Worm (Caenorhabditis elegans) whole organism, L3 larva: ENCODE measurements around the gene F21C10.9.

Experiments used
- R02D3.7 ChIP-seq: fragments of 150-350 bp; optimal IDR thresholded peaks from 2 replicates; lab custom pipeline; 2014; ENCODE audit warnings: missing biosample characterization, missing genetic modification characterization
- ZK546.5 ChIP-seq: sonication (generic microtip); optimal IDR thresholded peaks from 2 replicates; lab custom pipeline; 2017; ENCODE audit warnings: missing biosample characterization, missing genetic modification characterization
- aly-2 ChIP-seq: fragments of 150-350 bp; optimal IDR thresholded peaks from 2 replicates; lab custom pipeline; 2014; ENCODE audit warnings: missing biosample characterization, missing genetic modification characterization
- ama-1 ChIP-seq: fragments of 150-350 bp; optimal IDR thresholded peaks from 2 replicates; lab custom pipeline; 2018
- ceh-16 ChIP-seq: sonication (generic microtip); optimal IDR thresholded peaks from 2 replicates; lab custom pipeline; 2017; ENCODE audit warnings: missing biosample characterization, missing genetic modification characterization
- ceh-28 ChIP-seq: fragments of 150-350 bp; optimal IDR thresholded peaks from 2 replicates; lab custom pipeline; 2014; ENCODE audit warnings: missing biosample characterization, missing genetic modification reagents, missing genetic modification characterization
- ceh-82 ChIP-seq: fragments of 150-350 bp; optimal IDR thresholded peaks from 2 replicates; lab custom pipeline; 2014; ENCODE audit warnings: missing biosample characterization, missing genetic modification characterization
- ceh-9 ChIP-seq: sonication (generic microtip); optimal IDR thresholded peaks from 2 replicates; lab custom pipeline; 2018; ENCODE audit warnings: missing biosample characterization, missing genetic modification characterization
- daf-12 ChIP-seq: fragments of 150-350 bp; optimal IDR thresholded peaks from 2 replicates; lab custom pipeline; 2014; ENCODE audit warnings: missing biosample characterization, missing genetic modification reagents, missing genetic modification characterization
- egl-27 ChIP-seq: sonication (generic microtip); optimal IDR thresholded peaks from 4 replicates; lab custom pipeline; 2017; ENCODE audit warnings: missing biosample characterization, missing genetic modification reagents, missing genetic modification characterization
- egl-5 ChIP-seq: fragments of 150-350 bp; optimal IDR thresholded peaks from 2 replicates; lab custom pipeline; 2017; ENCODE audit warnings: missing biosample characterization, missing genetic modification reagents, missing genetic modification characterization, inconsistent platforms
- elt-1 ChIP-seq: fragments of 150-350 bp; optimal IDR thresholded peaks from 2 replicates; lab custom pipeline; 2014; ENCODE audit warnings: missing biosample characterization, missing genetic modification characterization
- elt-2 ChIP-seq: sonication (generic microtip); optimal IDR thresholded peaks from 2 replicates; lab custom pipeline; 2016; ENCODE audit warnings: missing genetic modification reagents, mild to moderate bottlenecking, missing genetic modification characterization, missing compliant biosample characterization
- elt-3 ChIP-seq, 3 experiments: fragments of 150-350 bp in 1 of 3; sonication (generic microtip) in 2 of 3; optimal IDR thresholded peaks; 2 replicates in 2 of 3; 4 replicates in 1 of 3; lab custom pipeline; 2014 to 2017; ENCODE audit warnings: missing biosample characterization in 3 of 3, missing genetic modification characterization in 3 of 3
- eor-1 ChIP-seq, 2 experiments: fragments of 150-350 bp; optimal IDR thresholded peaks; 2 replicates each; lab custom pipeline; 2014 to 2018; ENCODE audit warnings: missing biosample characterization in 2 of 2, missing genetic modification characterization in 2 of 2
- fkh-10 ChIP-seq: sonication (generic microtip); optimal IDR thresholded peaks from 2 replicates; lab custom pipeline; 2017; ENCODE audit warnings: missing biosample characterization, missing genetic modification reagents, missing genetic modification characterization
- fkh-2 ChIP-seq: fragments of 150-350 bp; optimal IDR thresholded peaks from 2 replicates; lab custom pipeline; 2014; ENCODE audit warnings: missing biosample characterization, missing genetic modification reagents, missing genetic modification characterization
- fos-1 ChIP-seq: fragments of 150-350 bp; optimal IDR thresholded peaks from 2 replicates; lab custom pipeline; 2014; ENCODE audit warnings: missing biosample characterization, missing genetic modification characterization
- hmg-11 ChIP-seq: sonication (generic microtip); optimal IDR thresholded peaks from 2 replicates; lab custom pipeline; 2016; ENCODE audit warnings: missing genetic modification characterization, missing compliant biosample characterization
- jun-1 ChIP-seq: fragments of 150-350 bp; optimal IDR thresholded peaks from 2 replicates; lab custom pipeline; 2014; ENCODE audit warnings: missing biosample characterization, missing genetic modification reagents, missing genetic modification characterization
- lin-15B ChIP-seq: fragments of 150-350 bp; optimal IDR thresholded peaks from 2 replicates; lab custom pipeline; 2014; ENCODE audit warnings: missing biosample characterization, missing genetic modification characterization
- lin-39 ChIP-seq: fragments of 150-350 bp; optimal IDR thresholded peaks from 2 replicates; lab custom pipeline; 2018; ENCODE audit warnings: missing biosample characterization, missing genetic modification reagents, missing genetic modification characterization
- lsy-12 ChIP-seq: sonication (generic microtip); optimal IDR thresholded peaks from 2 replicates; lab custom pipeline; 2016; ENCODE audit warnings: mild to moderate bottlenecking, missing genetic modification characterization, missing compliant biosample characterization
- mdl-1 ChIP-seq: fragments of 150-350 bp; optimal IDR thresholded peaks from 2 replicates; lab custom pipeline; 2014; ENCODE audit warnings: missing biosample characterization, missing genetic modification characterization
- mml-1 ChIP-seq: fragments of 150-350 bp; sonication (generic microtip); optimal IDR thresholded peaks from 3 replicates; lab custom pipeline; 2014; ENCODE audit warnings: missing biosample characterization, missing genetic modification characterization
- nfya-1 ChIP-seq: sonication (generic microtip); optimal IDR thresholded peaks from 2 replicates; lab custom pipeline; 2017; ENCODE audit warnings: missing genetic modification characterization, mild to moderate bottlenecking, missing compliant biosample characterization, antibody characterized with exemption, moderate library complexity; ENCODE audit not compliant: insufficient read depth
- nhr-11 ChIP-seq: fragments of 150-350 bp; optimal IDR thresholded peaks from 2 replicates; lab custom pipeline; 2014; ENCODE audit warnings: missing biosample characterization, missing genetic modification characterization
- nhr-12 ChIP-seq: fragments of 150-350 bp; optimal IDR thresholded peaks from 2 replicates; lab custom pipeline; 2014; ENCODE audit warnings: missing biosample characterization, missing genetic modification characterization
- nhr-23 ChIP-seq: fragments of 150-350 bp; optimal IDR thresholded peaks from 2 replicates; lab custom pipeline; 2014; ENCODE audit warnings: missing biosample characterization, missing genetic modification reagents, missing genetic modification characterization
- nhr-237 ChIP-seq: fragments of 150-350 bp; optimal IDR thresholded peaks from 2 replicates; lab custom pipeline; 2014; ENCODE audit warnings: missing biosample characterization, missing genetic modification characterization
- nhr-25 ChIP-seq: sonication (generic microtip); optimal IDR thresholded peaks from 2 replicates; lab custom pipeline; 2017; ENCODE audit warnings: missing biosample characterization, missing genetic modification characterization
- nhr-28 ChIP-seq: fragments of 150-350 bp; optimal IDR thresholded peaks from 2 replicates; lab custom pipeline; 2014; ENCODE audit warnings: missing biosample characterization, missing genetic modification characterization
- nhr-43 ChIP-seq: sonication (generic microtip); optimal IDR thresholded peaks from 2 replicates; lab custom pipeline; 2016; ENCODE audit warnings: mild to moderate bottlenecking, missing genetic modification characterization, missing compliant biosample characterization; ENCODE audit not compliant: poor library complexity, severe bottlenecking
- nhr-67 ChIP-seq: fragments of 150-350 bp; optimal IDR thresholded peaks from 2 replicates; lab custom pipeline; 2014; ENCODE audit warnings: missing biosample characterization, missing genetic modification characterization
- nhr-76 ChIP-seq: fragments of 150-350 bp; sonication (generic microtip); optimal IDR thresholded peaks from 5 replicates; lab custom pipeline; 2014; ENCODE audit warnings: missing biosample characterization, missing genetic modification characterization
- nhr-77 ChIP-seq: fragments of 150-350 bp; optimal IDR thresholded peaks from 2 replicates; lab custom pipeline; 2014; ENCODE audit warnings: missing biosample characterization, missing genetic modification characterization
- pha-4 ChIP-seq: fragments of 150-350 bp; optimal IDR thresholded peaks from 2 replicates; lab custom pipeline; 2014; ENCODE audit warnings: missing biosample characterization, missing genetic modification reagents, missing genetic modification characterization
- pqm-1 ChIP-seq: fragments of 150-350 bp; optimal IDR thresholded peaks from 2 replicates; lab custom pipeline; 2017; ENCODE audit warnings: missing biosample characterization, missing genetic modification characterization, inconsistent platforms
- sea-2 ChIP-seq: fragments of 150-350 bp; sonication (generic microtip); optimal IDR thresholded peaks from 4 replicates; lab custom pipeline; 2014; ENCODE audit warnings: missing biosample characterization, missing genetic modification reagents, missing genetic modification characterization
- skn-1 ChIP-seq: fragments of 150-350 bp; optimal IDR thresholded peaks from 2 replicates; lab custom pipeline; 2014; ENCODE audit warnings: missing biosample characterization, missing genetic modification characterization
- snpc-4 ChIP-seq: fragments of 150-350 bp; optimal IDR thresholded peaks from 2 replicates; lab custom pipeline; 2014; ENCODE audit warnings: missing biosample characterization, missing genetic modification characterization
- tbx-2 ChIP-seq: sonication (generic microtip); optimal IDR thresholded peaks from 2 replicates; lab custom pipeline; 2016; ENCODE audit warnings: mild to moderate bottlenecking, missing genetic modification characterization, missing compliant biosample characterization
- unc-39 ChIP-seq: sonication (generic microtip); optimal IDR thresholded peaks from 4 replicates; lab custom pipeline; 2017; ENCODE audit warnings: missing biosample characterization, missing genetic modification characterization
- unc-62 ChIP-seq: fragments of 150-350 bp; sonication (generic microtip); optimal IDR thresholded peaks from 4 replicates; lab custom pipeline; 2014; ENCODE audit warnings: missing biosample characterization, missing genetic modification reagents, missing genetic modification characterization
- zag-1 ChIP-seq: fragments of 150-350 bp; optimal IDR thresholded peaks from 2 replicates; lab custom pipeline; 2014; ENCODE audit warnings: missing biosample characterization, missing genetic modification characterization
- ztf-11 ChIP-seq: fragments of 150-350 bp; optimal IDR thresholded peaks from 2 replicates; lab custom pipeline; 2014; ENCODE audit warnings: missing biosample characterization, missing genetic modification characterization
- ztf-4 ChIP-seq: fragments of 150-350 bp; optimal IDR thresholded peaks from 2 replicates; lab custom pipeline; 2014; ENCODE audit warnings: missing biosample characterization, missing genetic modification characterization

The F21C10.9 gene

DNA sequence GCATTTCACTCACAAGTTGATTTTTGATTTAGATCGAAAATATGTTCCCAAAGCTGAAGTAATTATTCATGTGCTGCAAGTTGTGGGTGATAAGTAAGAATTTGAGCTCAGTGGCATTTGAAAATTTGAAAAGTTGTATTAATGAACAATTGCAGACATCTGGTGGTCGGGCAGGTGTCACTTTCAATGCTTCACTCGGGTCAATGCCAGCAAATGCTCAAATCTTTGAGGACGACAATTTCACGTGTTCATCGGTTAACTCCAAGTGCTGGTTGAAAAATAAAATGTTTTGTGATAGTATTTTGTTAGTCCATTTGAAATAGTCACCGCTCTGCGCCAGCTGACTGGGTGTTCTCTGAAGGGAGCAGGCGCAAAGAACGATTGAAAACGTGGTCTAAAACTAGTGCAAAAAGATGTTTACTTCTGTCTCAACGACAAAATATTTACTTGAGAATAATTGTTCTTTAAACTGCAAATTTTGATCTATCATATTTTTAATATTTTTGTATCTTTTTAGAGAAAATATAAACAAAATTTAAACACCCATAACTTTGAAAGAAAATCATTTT lies 4.4 kb downstream of the F21C10.9 start:
- TF ChIP-seq unc-62 = no peak
- TF ChIP-seq nhr-23 = no peak
- TF ChIP-seq nhr-25 (tag; lab: Kevin White, UChicago) = no peak
- no peak for TF ChIP-seq aly-2
- TF ChIP-seq nhr-77 (tag; lab: Kevin White, UChicago) = no peak
- no peak for TF ChIP-seq sea-2 (GFP tag; lab: Kevin White, UChicago)
- no peak for TF ChIP-seq ceh-82 (tag; lab: Kevin White, UChicago)
- TF ChIP-seq fkh-10 = no peak
- no peak for TF ChIP-seq mml-1
- no peak for TF ChIP-seq nhr-76 (tag; lab: Kevin White, UChicago)
- TF ChIP-seq jun-1 (tag; lab: Kevin White, UChicago) = peak; percentile 63
- TF ChIP-seq mdl-1 (tag; lab: Kevin White, UChicago) = peak; percentile 3
- no peak for TF ChIP-seq nhr-43 (tag; lab: Kevin White, UChicago)
- TF ChIP-seq hmg-11 = no peak
- TF ChIP-seq fkh-2 (tag; lab: Kevin White, UChicago) = no peak
- no peak for TF ChIP-seq snpc-4 (tag; lab: Kevin White, UChicago)
- peak; percentile 76 for TF ChIP-seq elt-2
- peak; percentile 96 for TF ChIP-seq pha-4 (tag; lab: Kevin White, UChicago)
- no peak for TF ChIP-seq nhr-12 (tag; lab: Kevin White, UChicago)
- no peak for TF ChIP-seq nhr-237 (tag; lab: Kevin White, UChicago)
- TF ChIP-seq tbx-2 (tag; lab: Kevin White, UChicago) = no peak
- TF ChIP-seq R02D3.7 (tag; lab: Kevin White, UChicago) = no peak
- TF ChIP-seq nhr-67 (tag; lab: Kevin White, UChicago) = no peak
- TF ChIP-seq elt-1 = no peak
- TF ChIP-seq lin-15B (tag; lab: Kevin White, UChicago) = no peak
- no peak for TF ChIP-seq ceh-28 (tag; lab: Kevin White, UChicago)
- TF ChIP-seq egl-5 = peak; percentile 43
- TF ChIP-seq pqm-1 = peak; percentile 82
- peak; percentile 14 for TF ChIP-seq nfya-1 (tag; lab: Kevin White, UChicago)
- no peak for TF ChIP-seq unc-39 (tag; lab: Kevin White, UChicago)
- peak; percentile 15 for TF ChIP-seq lsy-12 (tag; lab: Kevin White, UChicago)
- TF ChIP-seq lin-39 (tag; lab: Kevin White, UChicago) = peak; percentile 76
- no peak for TF ChIP-seq zag-1 (tag; lab: Kevin White, UChicago)
- TF ChIP-seq egl-27 (tag; lab: Kevin White, UChicago) = no peak
- no peak for TF ChIP-seq ztf-11 (tag; lab: Kevin White, UChicago)
- TF ChIP-seq nhr-28 (tag; lab: Kevin White, UChicago) = no peak
- no peak for TF ChIP-seq ceh-16
- TF ChIP-seq fos-1 (tag; lab: Kevin White, UChicago) = no peak
- TF ChIP-seq ztf-4 (tag; lab: Kevin White, UChicago) = no peak
- no peak for TF ChIP-seq elt-3 (tag; optimal IDR thresholded peaks at IDR 0.05; lab: Kevin White, UChicago)
- TF ChIP-seq daf-12 (tag; lab: Kevin White, UChicago) = no peak
- no peak for TF ChIP-seq eor-1 (tag; optimal IDR thresholded peaks at IDR 0.05; lab: Kevin White, UChicago)
- no peak for TF ChIP-seq nhr-11 (tag; lab: Kevin White, UChicago)
- TF ChIP-seq skn-1 (tag; lab: Kevin White, UChicago) = no peak
- TF ChIP-seq ceh-9 (tag; lab: Kevin White, UChicago) = no peak
- no peak for TF ChIP-seq ama-1 (lab: Kevin White, UChicago)
- no peak for TF ChIP-seq ZK546.5
